Worm (Caenorhabditis elegans) whole organism, L3 larva: Measurements from ENCODE around the gene dnj-2.
"Not testable (repeated sequence)": the region's sequence is repeated elsewhere in the genome, so short reads cannot be mapped to it uniquely, and the experiment has no call there.

Experiments used
- R02D3.7 ChIP-seq: fragments of 150-350 bp; optimal IDR thresholded peaks from 2 replicates; lab custom pipeline; 2014; ENCODE audit warnings: missing biosample characterization, missing genetic modification characterization
- ZK546.5 ChIP-seq: sonication (generic microtip); optimal IDR thresholded peaks from 2 replicates; lab custom pipeline; 2017; ENCODE audit warnings: missing biosample characterization, missing genetic modification characterization
- aly-2 ChIP-seq: fragments of 150-350 bp; optimal IDR thresholded peaks from 2 replicates; lab custom pipeline; 2014; ENCODE audit warnings: missing biosample characterization, missing genetic modification characterization
- ceh-82 ChIP-seq: fragments of 150-350 bp; optimal IDR thresholded peaks from 2 replicates; lab custom pipeline; 2014; ENCODE audit warnings: missing biosample characterization, missing genetic modification characterization
- daf-12 ChIP-seq: fragments of 150-350 bp; optimal IDR thresholded peaks from 2 replicates; lab custom pipeline; 2014; ENCODE audit warnings: missing biosample characterization, missing genetic modification reagents, missing genetic modification characterization
- egl-27 ChIP-seq: sonication (generic microtip); optimal IDR thresholded peaks from 4 replicates; lab custom pipeline; 2017; ENCODE audit warnings: missing biosample characterization, missing genetic modification reagents, missing genetic modification characterization
- egl-5 ChIP-seq: fragments of 150-350 bp; optimal IDR thresholded peaks from 2 replicates; lab custom pipeline; 2017; ENCODE audit warnings: missing biosample characterization, missing genetic modification reagents, missing genetic modification characterization, inconsistent platforms
- elt-2 ChIP-seq: sonication (generic microtip); optimal IDR thresholded peaks from 2 replicates; lab custom pipeline; 2016; ENCODE audit warnings: missing genetic modification reagents, mild to moderate bottlenecking, missing genetic modification characterization, missing compliant biosample characterization
- elt-3 ChIP-seq, 3 experiments: fragments of 150-350 bp in 1 of 3; sonication (generic microtip) in 2 of 3; optimal IDR thresholded peaks; 2 replicates in 2 of 3; 4 replicates in 1 of 3; lab custom pipeline; 2014 to 2017; ENCODE audit warnings: missing biosample characterization in 3 of 3, missing genetic modification characterization in 3 of 3
- fkh-10 ChIP-seq: sonication (generic microtip); optimal IDR thresholded peaks from 2 replicates; lab custom pipeline; 2017; ENCODE audit warnings: missing biosample characterization, missing genetic modification reagents, missing genetic modification characterization
- fos-1 ChIP-seq: fragments of 150-350 bp; optimal IDR thresholded peaks from 2 replicates; lab custom pipeline; 2014; ENCODE audit warnings: missing biosample characterization, missing genetic modification characterization
- hmg-11 ChIP-seq: sonication (generic microtip); optimal IDR thresholded peaks from 2 replicates; lab custom pipeline; 2016; ENCODE audit warnings: missing genetic modification characterization, missing compliant biosample characterization
- jun-1 ChIP-seq: fragments of 150-350 bp; optimal IDR thresholded peaks from 2 replicates; lab custom pipeline; 2014; ENCODE audit warnings: missing biosample characterization, missing genetic modification reagents, missing genetic modification characterization
- lin-15B ChIP-seq: fragments of 150-350 bp; optimal IDR thresholded peaks from 2 replicates; lab custom pipeline; 2014; ENCODE audit warnings: missing biosample characterization, missing genetic modification characterization
- lin-39 ChIP-seq: fragments of 150-350 bp; optimal IDR thresholded peaks from 2 replicates; lab custom pipeline; 2018; ENCODE audit warnings: missing biosample characterization, missing genetic modification reagents, missing genetic modification characterization
- lsy-12 ChIP-seq: sonication (generic microtip); optimal IDR thresholded peaks from 2 replicates; lab custom pipeline; 2016; ENCODE audit warnings: mild to moderate bottlenecking, missing genetic modification characterization, missing compliant biosample characterization
- mml-1 ChIP-seq: fragments of 150-350 bp; sonication (generic microtip); optimal IDR thresholded peaks from 3 replicates; lab custom pipeline; 2014; ENCODE audit warnings: missing biosample characterization, missing genetic modification characterization
- nfya-1 ChIP-seq: sonication (generic microtip); optimal IDR thresholded peaks from 2 replicates; lab custom pipeline; 2017; ENCODE audit warnings: missing genetic modification characterization, mild to moderate bottlenecking, missing compliant biosample characterization, antibody characterized with exemption, moderate library complexity; ENCODE audit not compliant: insufficient read depth
- nhr-11 ChIP-seq: fragments of 150-350 bp; optimal IDR thresholded peaks from 2 replicates; lab custom pipeline; 2014; ENCODE audit warnings: missing biosample characterization, missing genetic modification characterization
- nhr-12 ChIP-seq: fragments of 150-350 bp; optimal IDR thresholded peaks from 2 replicates; lab custom pipeline; 2014; ENCODE audit warnings: missing biosample characterization, missing genetic modification characterization
- nhr-23 ChIP-seq: fragments of 150-350 bp; optimal IDR thresholded peaks from 2 replicates; lab custom pipeline; 2014; ENCODE audit warnings: missing biosample characterization, missing genetic modification reagents, missing genetic modification characterization
- nhr-237 ChIP-seq: fragments of 150-350 bp; optimal IDR thresholded peaks from 2 replicates; lab custom pipeline; 2014; ENCODE audit warnings: missing biosample characterization, missing genetic modification characterization
- nhr-25 ChIP-seq: sonication (generic microtip); optimal IDR thresholded peaks from 2 replicates; lab custom pipeline; 2017; ENCODE audit warnings: missing biosample characterization, missing genetic modification characterization
- nhr-28 ChIP-seq: fragments of 150-350 bp; optimal IDR thresholded peaks from 2 replicates; lab custom pipeline; 2014; ENCODE audit warnings: missing biosample characterization, missing genetic modification characterization
- nhr-43 ChIP-seq: sonication (generic microtip); optimal IDR thresholded peaks from 2 replicates; lab custom pipeline; 2016; ENCODE audit warnings: mild to moderate bottlenecking, missing genetic modification characterization, missing compliant biosample characterization; ENCODE audit not compliant: poor library complexity, severe bottlenecking
- nhr-67 ChIP-seq: fragments of 150-350 bp; optimal IDR thresholded peaks from 2 replicates; lab custom pipeline; 2014; ENCODE audit warnings: missing biosample characterization, missing genetic modification characterization
- nhr-77 ChIP-seq: fragments of 150-350 bp; optimal IDR thresholded peaks from 2 replicates; lab custom pipeline; 2014; ENCODE audit warnings: missing biosample characterization, missing genetic modification characterization
- pha-4 ChIP-seq: fragments of 150-350 bp; optimal IDR thresholded peaks from 2 replicates; lab custom pipeline; 2014; ENCODE audit warnings: missing biosample characterization, missing genetic modification reagents, missing genetic modification characterization
- pqm-1 ChIP-seq: fragments of 150-350 bp; optimal IDR thresholded peaks from 2 replicates; lab custom pipeline; 2017; ENCODE audit warnings: missing biosample characterization, missing genetic modification characterization, inconsistent platforms
- sea-2 ChIP-seq: fragments of 150-350 bp; sonication (generic microtip); optimal IDR thresholded peaks from 4 replicates; lab custom pipeline; 2014; ENCODE audit warnings: missing biosample characterization, missing genetic modification reagents, missing genetic modification characterization
- skn-1 ChIP-seq: fragments of 150-350 bp; optimal IDR thresholded peaks from 2 replicates; lab custom pipeline; 2014; ENCODE audit warnings: missing biosample characterization, missing genetic modification characterization
- snpc-4 ChIP-seq: fragments of 150-350 bp; optimal IDR thresholded peaks from 2 replicates; lab custom pipeline; 2014; ENCODE audit warnings: missing biosample characterization, missing genetic modification characterization
- unc-39 ChIP-seq: sonication (generic microtip); optimal IDR thresholded peaks from 4 replicates; lab custom pipeline; 2017; ENCODE audit warnings: missing biosample characterization, missing genetic modification characterization
- unc-62 ChIP-seq: fragments of 150-350 bp; sonication (generic microtip); optimal IDR thresholded peaks from 4 replicates; lab custom pipeline; 2014; ENCODE audit warnings: missing biosample characterization, missing genetic modification reagents, missing genetic modification characterization
- zag-1 ChIP-seq: fragments of 150-350 bp; optimal IDR thresholded peaks from 2 replicates; lab custom pipeline; 2014; ENCODE audit warnings: missing biosample characterization, missing genetic modification characterization
- ztf-4 ChIP-seq: fragments of 150-350 bp; optimal IDR thresholded peaks from 2 replicates; lab custom pipeline; 2014; ENCODE audit warnings: missing biosample characterization, missing genetic modification characterization

dnj-2 gene

DNA sequence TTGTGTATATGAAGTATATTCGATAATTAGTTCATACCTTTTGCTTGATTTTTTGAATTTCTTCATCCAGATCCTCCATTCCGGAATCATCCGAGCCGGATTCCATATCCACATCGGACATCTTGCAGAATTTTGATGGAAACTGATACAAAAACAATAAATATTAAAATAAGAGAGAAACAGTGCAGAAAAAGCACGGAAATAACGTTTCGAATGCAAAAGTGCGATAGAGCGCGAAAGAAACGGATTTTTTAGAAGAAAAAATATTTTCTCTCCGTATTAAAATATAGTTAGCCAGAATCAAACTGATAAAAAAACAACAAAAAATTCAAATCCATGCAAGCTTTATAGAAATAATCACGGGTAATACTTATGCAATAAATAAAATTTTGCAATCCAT, 19.0 kb upstream of the dnj-2 start, which contains the start of gene sart-3:
sart-3 (minus strand) TSS at position 219 of the 400 bp plus-strand sequence.
- TF ChIP-seq ceh-82 (no peak), elt-3 (tag; optimal IDR thresholded peaks at IDR 0.05; lab: Kevin White, UChicago) (no peak), nhr-25 (no peak), ZK546.5 (tag; lab: Kevin White, UChicago) (no peak), nhr-77 (tag; lab: Kevin White, UChicago) (no peak), ztf-4 (tag; lab: Kevin White, UChicago) (no peak), nhr-67 (tag; lab: Kevin White, UChicago) (no peak), snpc-4 (tag; lab: Kevin White, UChicago) (no peak), nhr-28 (tag; lab: Kevin White, UChicago) (no peak), lin-39 (tag; lab: Kevin White, UChicago) (no peak), daf-12 (tag; lab: Kevin White, UChicago) (no peak), nfya-1 (no peak), pha-4 (tag; lab: Kevin White, UChicago) (peak; percentile 43), lin-15B (tag; lab: Kevin White, UChicago) (peak; percentile 24), unc-39 (no peak)

DNA sequence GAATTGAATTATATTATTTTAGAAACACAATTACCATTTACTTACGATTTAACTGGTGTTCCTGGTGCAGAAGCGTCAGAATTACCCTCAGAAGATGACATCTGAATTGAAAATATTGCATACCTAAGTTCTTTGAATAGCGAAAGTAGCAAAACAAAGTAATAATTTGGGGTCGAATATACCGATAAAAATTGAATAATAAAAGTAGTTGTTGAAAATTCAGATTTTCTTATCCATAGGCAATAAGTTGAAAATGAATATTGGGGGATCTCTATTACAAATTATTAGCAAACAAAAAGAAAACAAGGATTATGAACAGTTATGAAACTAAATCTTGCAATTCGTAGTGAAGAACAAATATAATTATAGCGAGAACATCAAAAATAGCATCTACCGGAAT, 15.5 kb upstream of the dnj-2 start, which contains the start of gene leo-1:
leo-1 (minus strand) TSS at position 101 of the 400 bp plus-strand sequence.
- TF ChIP-seq pqm-1 (tag; lab: Kevin White, UChicago) (no peak), nhr-12 (tag; lab: Kevin White, UChicago) (no peak)

DNA sequence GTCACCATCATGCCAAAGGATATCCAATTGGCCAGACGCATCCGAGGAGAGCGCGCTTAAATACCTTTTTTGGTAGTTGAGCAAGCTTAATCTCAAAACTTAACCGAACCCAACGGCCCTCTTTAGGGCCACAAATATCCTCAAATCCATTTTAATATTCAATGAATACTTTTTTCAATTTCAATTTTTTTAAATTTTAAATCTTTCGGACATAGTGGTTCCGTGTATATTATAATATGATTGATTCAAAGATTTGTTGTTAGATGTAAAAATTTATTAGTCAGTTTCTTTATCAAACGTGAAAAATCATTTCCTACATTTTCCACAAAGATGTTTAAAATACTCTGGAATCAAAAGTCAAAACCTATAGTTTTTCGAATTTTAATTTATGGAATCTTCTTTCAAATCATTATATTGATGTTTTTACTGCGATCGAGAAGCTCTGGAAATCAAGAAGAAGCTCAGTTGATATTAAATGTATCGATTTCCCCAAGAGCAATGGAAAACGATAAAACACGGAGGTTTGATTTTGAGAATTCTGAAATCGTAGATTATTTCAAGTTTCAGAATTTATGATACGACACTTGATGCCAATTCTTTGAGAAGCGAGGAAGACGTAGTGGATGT, 13.3 kb upstream of the dnj-2 start, which contains the start of gene B0035.21:
B0035.21 (plus strand) TSS at position 322 of the 627 bp plus-strand sequence.
- TF ChIP-seq nhr-237 (tag; lab: Kevin White, UChicago): no peak

DNA sequence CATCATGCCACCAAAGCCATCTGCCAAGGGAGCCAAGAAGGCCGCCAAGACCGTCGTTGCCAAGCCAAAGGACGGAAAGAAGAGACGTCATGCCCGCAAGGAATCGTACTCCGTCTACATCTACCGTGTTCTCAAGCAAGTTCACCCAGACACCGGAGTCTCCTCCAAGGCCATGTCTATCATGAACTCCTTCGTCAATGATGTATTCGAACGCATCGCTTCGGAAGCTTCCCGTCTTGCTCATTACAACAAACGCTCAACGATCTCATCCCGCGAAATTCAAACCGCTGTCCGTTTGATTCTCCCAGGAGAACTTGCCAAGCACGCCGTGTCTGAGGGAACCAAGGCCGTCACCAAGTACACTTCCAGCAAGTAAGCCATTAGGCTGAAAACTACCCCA, 11.0 kb upstream of the dnj-2 start, which contains the start of gene his-48:
his-48 (plus strand) TSS at position 5 of the 400 bp plus-strand sequence.
- not testable (repeated sequence) for TF ChIP-seq zag-1, pqm-1, nhr-43 (tag; lab: Kevin White, UChicago)
- TF ChIP-seq, all 47 proteins: peak for 0; not testable (repeated sequence) for 47

DNA sequence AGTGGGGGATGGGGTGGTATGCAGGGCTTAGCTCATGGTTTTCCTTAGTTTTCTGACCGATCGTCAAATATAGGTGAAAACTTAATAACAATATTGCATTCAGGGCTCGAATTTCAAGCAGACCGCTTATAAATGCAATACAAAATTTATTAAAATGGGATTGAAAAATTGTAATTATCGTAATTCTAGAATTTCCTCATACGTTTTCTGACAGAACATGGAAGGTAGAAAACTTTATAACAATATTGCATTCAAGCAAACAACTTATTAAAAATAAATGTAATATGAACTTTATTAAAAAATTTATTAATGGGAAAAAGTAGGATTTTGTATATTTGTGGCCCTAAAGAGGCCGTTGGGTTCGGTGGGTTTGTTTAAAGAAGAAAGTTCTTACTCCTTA, 9.9 kb upstream of the dnj-2 start:
- TF ChIP-seq hmg-11: no peak
- no peak for TF ChIP-seq lsy-12 (tag; lab: Kevin White, UChicago)
- TF ChIP-seq nhr-12 (tag; lab: Kevin White, UChicago): no peak
- TF ChIP-seq ztf-4 (tag; lab: Kevin White, UChicago): no peak
- no peak for TF ChIP-seq egl-27
- no peak for TF ChIP-seq fkh-10 (GFP tag; lab: Kevin White, UChicago)
- no peak for TF ChIP-seq nhr-23 (tag; lab: Kevin White, UChicago)
- no peak for TF ChIP-seq lin-39 (tag; lab: Kevin White, UChicago)
- no peak for TF ChIP-seq jun-1 (tag; lab: Kevin White, UChicago)
- TF ChIP-seq pqm-1 (tag; lab: Kevin White, UChicago): no peak

DNA sequence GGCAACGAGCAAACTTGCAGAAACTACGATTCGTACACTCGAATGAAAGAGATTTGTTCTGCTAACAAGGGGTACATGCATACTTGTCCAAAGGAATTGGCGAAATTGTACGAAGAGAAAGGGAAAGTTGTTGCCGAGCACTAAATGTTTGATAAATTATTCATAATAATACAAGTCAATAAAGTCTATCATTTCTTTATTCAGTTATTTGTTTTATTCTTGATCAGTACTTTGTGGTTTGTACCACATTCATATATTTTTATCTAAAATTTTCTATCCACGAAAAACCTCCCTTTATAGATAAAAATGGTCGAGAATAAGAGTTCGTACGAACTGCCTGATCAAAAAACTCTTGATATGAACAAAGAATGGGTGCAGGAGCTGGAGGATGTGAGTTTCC, 6.7 kb upstream of the dnj-2 start, which contains the start of gene edg-1:
edg-1 (plus strand) TSS at position 301 of the 400 bp plus-strand sequence.
- TF ChIP-seq aly-2: no peak
- TF ChIP-seq zag-1 (tag; lab: Kevin White, UChicago): no peak
- no peak for TF ChIP-seq mml-1 (tag; lab: Kevin White, UChicago)
- no peak for TF ChIP-seq lsy-12 (tag; lab: Kevin White, UChicago)
- no peak for TF ChIP-seq nhr-237 (tag; lab: Kevin White, UChicago)
- TF ChIP-seq sea-2 (GFP tag; lab: Kevin White, UChicago): no peak
- TF ChIP-seq fos-1 (tag; lab: Kevin White, UChicago): no peak
- no peak for TF ChIP-seq jun-1 (tag; lab: Kevin White, UChicago)
- TF ChIP-seq pqm-1 (tag; lab: Kevin White, UChicago): no peak
- TF ChIP-seq snpc-4 (tag; lab: Kevin White, UChicago): no peak
- TF ChIP-seq skn-1: no peak
- no peak for TF ChIP-seq ztf-4 (tag; lab: Kevin White, UChicago)
- TF ChIP-seq nhr-12 (tag; lab: Kevin White, UChicago): no peak
- TF ChIP-seq nhr-11 (tag; lab: Kevin White, UChicago): no peak
- TF ChIP-seq egl-5: no peak
- TF ChIP-seq elt-2: no peak
- TF ChIP-seq nhr-23 (tag; lab: Kevin White, UChicago): no peak
- no peak for TF ChIP-seq lin-39 (tag; lab: Kevin White, UChicago)
- TF ChIP-seq R02D3.7 (tag; lab: Kevin White, UChicago): no peak
- TF ChIP-seq unc-62 (GFP tag; lab: Kevin White, UChicago): no peak
